Fruit fly (Drosophila melanogaster) whole organism, embryonic: Measurements from ENCODE around the gene CG14982.

Source experiments
- B-H1 ChIP-seq: fragments of 200-800 bp; sonication (Bioruptor generic); IDR thresholded peaks from 3 replicates; pipeline ENCODE4 v1.3.6; 2022; ENCODE audit warnings: missing biosample characterization, missing genetic modification characterization
- CG12659 ChIP-seq: fragments of 200-800 bp; sonication (Bioruptor generic); optimal IDR thresholded peaks from 3 replicates; lab custom pipeline; 2017; ENCODE audit warnings: mild to moderate bottlenecking, missing biosample characterization, missing genetic modification reagents, missing genetic modification characterization
- CG13624 ChIP-seq: fragments of 200-800 bp; sonication (Bioruptor generic); optimal IDR thresholded peaks from 2 replicates; lab custom pipeline; 2016; ENCODE audit warnings: missing biosample characterization, missing genetic modification characterization
- CG15269 ChIP-seq: fragments of 200-800 bp; sonication (Bioruptor generic); optimal IDR thresholded peaks from 2 replicates; lab custom pipeline; 2018; ENCODE audit warnings: missing biosample characterization, mild to moderate bottlenecking, missing genetic modification characterization, moderate library complexity
- CG1529 ChIP-seq: fragments of 200-800 bp; sonication (Bioruptor generic); optimal IDR thresholded peaks from 3 replicates; lab custom pipeline; 2018; ENCODE audit warnings: missing biosample characterization, missing genetic modification characterization
- CG15479 ChIP-seq: fragments of 200-800 bp; sonication (Bioruptor generic); optimal IDR thresholded peaks from 3 replicates; lab custom pipeline; 2019; ENCODE audit warnings: missing biosample characterization, mild to moderate bottlenecking, missing genetic modification characterization, moderate library complexity
- CG17568 ChIP-seq: fragments of 200-800 bp; sonication (Bioruptor generic); optimal IDR thresholded peaks from 2 replicates; lab custom pipeline; 2018; ENCODE audit warnings: missing biosample characterization, mild to moderate bottlenecking, missing genetic modification characterization, moderate library complexity
- CG17912 ChIP-seq: fragments of 200-800 bp; sonication (Bioruptor generic); optimal IDR thresholded peaks from 2 replicates; lab custom pipeline; 2018; ENCODE audit warnings: missing biosample characterization, mild to moderate bottlenecking, missing genetic modification characterization
- CG1832 ChIP-seq: fragments of 200-800 bp; sonication (Bioruptor generic); optimal IDR thresholded peaks from 2 replicates; lab custom pipeline; 2017; ENCODE audit warnings: missing biosample characterization, mild to moderate bottlenecking, missing genetic modification characterization, inconsistent platforms
- CG2199 ChIP-seq: fragments of 200-800 bp; sonication (Bioruptor generic); IDR thresholded peaks from 3 replicates; pipeline ENCODE4 v1.3.6; 2022; ENCODE audit warnings: missing biosample characterization, missing genetic modification characterization
- CG30431 ChIP-seq: fragments of 200-800 bp; sonication (Bioruptor generic); optimal IDR thresholded peaks from 2 replicates; lab custom pipeline; 2017; ENCODE audit warnings: missing biosample characterization, missing genetic modification characterization
- CG4360 ChIP-seq: fragments of 200-800 bp; sonication (Bioruptor generic); IDR thresholded peaks from 2 replicates; pipeline ENCODE4 v1.3.6; 2022; ENCODE audit warnings: missing biosample characterization, missing genetic modification characterization
- CG4617 ChIP-seq: fragments of 200-800 bp; sonication (Bioruptor generic); optimal IDR thresholded peaks from 3 replicates; lab custom pipeline; 2016; ENCODE audit warnings: missing biosample characterization, missing genetic modification characterization, borderline replicate concordance
- CG6689 ChIP-seq: fragments of 200-800 bp; sonication (Bioruptor generic); IDR thresholded peaks from 2 replicates; pipeline ENCODE4 v1.3.6; 2022; ENCODE audit warnings: missing biosample characterization, missing genetic modification characterization
- CG6765 ChIP-seq: fragments of 200-800 bp; sonication (Bioruptor generic); optimal IDR thresholded peaks from 3 replicates; lab custom pipeline; 2017; ENCODE audit warnings: missing biosample characterization, mild to moderate bottlenecking, missing genetic modification characterization
- CG6854 ChIP-seq: fragments of 200-800 bp; sonication (Bioruptor generic); optimal IDR thresholded peaks from 3 replicates; lab custom pipeline; 2017; ENCODE audit warnings: missing biosample characterization, mild to moderate bottlenecking, missing genetic modification characterization
- CG8281 ChIP-seq: fragments of 200-800 bp; sonication (Bioruptor generic); optimal IDR thresholded peaks from 2 replicates; lab custom pipeline; 2018; ENCODE audit warnings: missing biosample characterization, mild to moderate bottlenecking, missing genetic modification characterization, moderate library complexity
- CG9932 ChIP-seq: fragments of 200-800 bp; sonication (Bioruptor generic); IDR thresholded peaks from 2 replicates; pipeline ENCODE4 v1.3.6; 2022; ENCODE audit warnings: missing biosample characterization, missing genetic modification characterization
- CTCF ChIP-seq: fragments of 200-800 bp; sonication (Bioruptor generic); optimal IDR thresholded peaks from 2 replicates; lab custom pipeline; 2017; ENCODE audit warnings: missing biosample characterization, mild to moderate bottlenecking, missing genetic modification characterization, moderate library complexity
- Chrac-16 ChIP-seq: fragments of 200-800 bp; sonication (Bioruptor generic); optimal IDR thresholded peaks from 3 replicates; lab custom pipeline; 2016; ENCODE audit warnings: missing biosample characterization, missing genetic modification characterization
- D ChIP-seq, 2 experiments: fragments of 200-800 bp in 1 of 2; fragments of >200 bp in 1 of 2; sonication (Bioruptor generic) in 1 of 2; optimal IDR thresholded peaks; 2 replicates in 1 of 2; 3 replicates in 1 of 2; lab custom pipeline; 2017; ENCODE audit warnings: mild to moderate bottlenecking in 1 of 2, missing biosample characterization in 1 of 2, missing genetic modification characterization in 1 of 2, missing genetic modification reagents in 1 of 2
- Dbx ChIP-seq: fragments of 200-800 bp; sonication (Bioruptor generic); IDR thresholded peaks from 3 replicates; pipeline ENCODE4 v1.3.6; 2022; ENCODE audit warnings: missing biosample characterization, missing genetic modification characterization
- Hmx ChIP-seq: fragments of 200-800 bp; sonication (Bioruptor generic); optimal IDR thresholded peaks from 2 replicates; lab custom pipeline; 2016; ENCODE audit warnings: missing biosample characterization, missing genetic modification characterization
- Kr ChIP-seq: fragments of 200-800 bp; sonication (Bioruptor generic); optimal IDR thresholded peaks from 2 replicates; lab custom pipeline; 2017; ENCODE audit warnings: missing biosample characterization, mild to moderate bottlenecking, missing genetic modification characterization
- MTF-1 ChIP-seq: fragments of 200-800 bp; sonication (Bioruptor generic); optimal IDR thresholded peaks from 2 replicates; lab custom pipeline; 2018; ENCODE audit warnings: missing biosample characterization, mild to moderate bottlenecking, missing genetic modification characterization, borderline replicate concordance
- Myb ChIP-seq: fragments of 200-800 bp; sonication (Bioruptor generic); optimal IDR thresholded peaks from 2 replicates; lab custom pipeline; 2016; ENCODE audit warnings: missing biosample characterization, missing genetic modification characterization
- Nf-YA ChIP-seq: fragments of 200-800 bp; sonication (Bioruptor generic); IDR thresholded peaks from 2 replicates; pipeline ENCODE4 v1.3.6; 2022; ENCODE audit warnings: missing biosample characterization, missing genetic modification characterization
- Side ChIP-seq: fragments of 200-800 bp; sonication (Bioruptor generic); optimal IDR thresholded peaks from 2 replicates; lab custom pipeline; 2016; ENCODE audit warnings: missing biosample characterization, missing genetic modification characterization
- TFAM ChIP-seq: fragments of 200-800 bp; sonication (Bioruptor generic); optimal IDR thresholded peaks from 2 replicates; lab custom pipeline; 2017; ENCODE audit warnings: missing biosample characterization, missing genetic modification characterization, inconsistent platforms
- ac ChIP-seq: fragments of 200-800 bp; sonication (Bioruptor generic); optimal IDR thresholded peaks from 3 replicates; lab custom pipeline; 2017; ENCODE audit warnings: missing biosample characterization, mild to moderate bottlenecking, missing genetic modification characterization
- al ChIP-seq: fragments of 200-800 bp; sonication (Bioruptor generic); IDR thresholded peaks from 2 replicates; pipeline ENCODE4 v1.3.6; 2022; ENCODE audit warnings: missing biosample characterization, missing genetic modification characterization
- bab2 ChIP-seq: fragments of 200-800 bp; sonication (Bioruptor generic); optimal IDR thresholded peaks from 2 replicates; lab custom pipeline; 2016; ENCODE audit warnings: missing biosample characterization, missing genetic modification characterization
- br ChIP-seq: fragments of >200 bp; optimal IDR thresholded peaks from 2 replicates; lab custom pipeline; 2017
- btn ChIP-seq: fragments of 200-800 bp; sonication (Bioruptor generic); optimal IDR thresholded peaks from 2 replicates; lab custom pipeline; 2016; ENCODE audit warnings: missing biosample characterization, missing genetic modification characterization
- caup ChIP-seq: fragments of 200-800 bp; sonication (Bioruptor generic); optimal IDR thresholded peaks from 3 replicates; lab custom pipeline; 2017; ENCODE audit warnings: missing biosample characterization, mild to moderate bottlenecking, missing genetic modification characterization, moderate library complexity; ENCODE audit not compliant: severe bottlenecking
- dan ChIP-seq: fragments of 200-800 bp; sonication (Bioruptor generic); IDR thresholded peaks from 2 replicates; pipeline ENCODE4 v1.3.6; 2022; ENCODE audit warnings: missing biosample characterization, missing genetic modification characterization
- dmrt11E ChIP-seq: fragments of 200-800 bp; sonication (Bioruptor generic); optimal IDR thresholded peaks from 3 replicates; lab custom pipeline; 2018; ENCODE audit warnings: missing biosample characterization, mild to moderate bottlenecking, missing genetic modification characterization, moderate library complexity
- ftz-f1 ChIP-seq: fragments of 200-800 bp; sonication (Bioruptor generic); optimal IDR thresholded peaks from 2 replicates; lab custom pipeline; 2016; ENCODE audit warnings: missing biosample characterization, missing genetic modification characterization
- gce ChIP-seq: fragments of 200-800 bp; sonication (Bioruptor generic); IDR thresholded peaks from 3 replicates; pipeline ENCODE4 v1.3.6; 2022; ENCODE audit warnings: missing biosample characterization, missing genetic modification characterization
- hb ChIP-seq: fragments of 200-800 bp; sonication (Bioruptor generic); IDR thresholded peaks from 3 replicates; pipeline ENCODE4 v1.3.6; 2022; ENCODE audit warnings: missing biosample characterization, missing genetic modification characterization; ENCODE audit not compliant: partially characterized antibody
- odd ChIP-seq: fragments of 200-800 bp; sonication (Bioruptor generic); optimal IDR thresholded peaks from 2 replicates; lab custom pipeline; 2017; ENCODE audit warnings: missing biosample characterization, mild to moderate bottlenecking, missing genetic modification characterization
- pros ChIP-seq: fragments of 200-800 bp; sonication (Bioruptor generic); optimal IDR thresholded peaks from 3 replicates; lab custom pipeline; 2019; ENCODE audit warnings: missing biosample characterization, mild to moderate bottlenecking, missing genetic modification characterization, moderate library complexity
- scrt ChIP-seq: fragments of 200-800 bp; sonication (Bioruptor generic); optimal IDR thresholded peaks from 2 replicates; lab custom pipeline; 2018; ENCODE audit warnings: missing biosample characterization, mild to moderate bottlenecking, missing genetic modification characterization, moderate library complexity
- sens ChIP-seq: fragments of 200-800 bp; sonication (Bioruptor generic); peaks from one replicate; lab custom pipeline; 2016; ENCODE audit warnings: missing biosample characterization, missing genetic modification characterization
- tap ChIP-seq: fragments of 200-800 bp; optimal IDR thresholded peaks from 3 replicates; lab custom pipeline; 2019; ENCODE audit warnings: missing biosample characterization, mild to moderate bottlenecking, missing genetic modification characterization, moderate library complexity
- tgo ChIP-seq: fragments of 200-800 bp; sonication (Bioruptor generic); IDR thresholded peaks from 3 replicates; pipeline ENCODE4 v1.3.6; 2022; ENCODE audit warnings: missing biosample characterization, missing genetic modification characterization
- tio ChIP-seq: fragments of 200-800 bp; sonication (Bioruptor generic); optimal IDR thresholded peaks from 2 replicates; lab custom pipeline; 2017; ENCODE audit warnings: missing biosample characterization, missing genetic modification characterization, inconsistent platforms
- tna ChIP-seq: fragments of 200-800 bp; sonication (Bioruptor generic); IDR thresholded peaks from 2 replicates; pipeline ENCODE4 v1.3.6; 2022; ENCODE audit warnings: missing biosample characterization, missing genetic modification characterization; ENCODE audit not compliant: partially characterized antibody
- tup ChIP-seq: fragments of 200-800 bp; sonication (Bioruptor generic); optimal IDR thresholded peaks from 2 replicates; lab custom pipeline; 2016; ENCODE audit warnings: missing biosample characterization, mild to moderate bottlenecking, missing genetic modification characterization, moderate library complexity
- tx ChIP-seq: fragments of 200-800 bp; sonication (Bioruptor generic); optimal IDR thresholded peaks from 2 replicates; lab custom pipeline; 2016; ENCODE audit warnings: missing biosample characterization, missing genetic modification characterization

The CG14982 gene

dm6 chr3L:3976438-3976837 lies 33.9 kb downstream of the CG14982 start:
- TF ChIP-seq CG6854 (GFP tag; lab: Kevin White, UChicago), result no peak
- no peak for TF ChIP-seq CG15479 (GFP tag; lab: Kevin White, UChicago)
- TF ChIP-seq CG4360 (GFP tag; lab: Robert Waterston, UW), result peak; percentile 98
- no peak for TF ChIP-seq CG4617 (GFP tag; lab: Kevin White, UChicago)
- TF ChIP-seq MTF-1 (GFP tag; lab: Kevin White, UChicago), result no peak
- TF ChIP-seq TFAM (GFP tag; lab: Kevin White, UChicago), result no peak
- no peak for TF ChIP-seq odd (GFP tag; lab: Kevin White, UChicago)
- no peak for TF ChIP-seq bab2
- TF ChIP-seq Kr (GFP tag; lab: Kevin White, UChicago), result no peak
- peak; percentile 92 for TF ChIP-seq pros (GFP tag; lab: Kevin White, UChicago)
- TF ChIP-seq CG12659 (GFP tag; lab: Kevin White, UChicago), result no peak
- no peak for TF ChIP-seq CTCF
- no peak for TF ChIP-seq Myb (GFP tag; lab: Kevin White, UChicago)
- TF ChIP-seq tgo (GFP tag; lab: Robert Waterston, UW), result no peak
- no peak for TF ChIP-seq Dbx (GFP tag; lab: Robert Waterston, UW)
- TF ChIP-seq sens (GFP tag; lab: Kevin White, UChicago), result no peak
- TF ChIP-seq CG1832 (GFP tag; lab: Kevin White, UChicago), result no peak
- no peak for TF ChIP-seq caup (GFP tag; lab: Kevin White, UChicago)
- TF ChIP-seq Chrac-16 (GFP tag; lab: Kevin White, UChicago), result no peak
- TF ChIP-seq CG15269 (tag; lab: Kevin White, UChicago), result no peak
- TF ChIP-seq tap (tag; lab: Kevin White, UChicago), result peak; percentile 61
- no peak for TF ChIP-seq B-H1
- TF ChIP-seq D (optimal IDR thresholded peaks at IDR 0.05; lab: Kevin White, UChicago), result peak; percentile 0
- no peak for TF ChIP-seq D (GFP tag; optimal IDR thresholded peaks at IDR 0.05; lab: Kevin White, UChicago)
- TF ChIP-seq CG13624 (GFP tag; lab: Kevin White, UChicago), result no peak
- TF ChIP-seq tio, result no peak
- TF ChIP-seq CG2199, result 0 out of 3 replicates have a peak, but pooled peaks have one; percentile 54
- TF ChIP-seq CG9932, result no peak
- TF ChIP-seq btn (GFP tag; lab: Kevin White, UChicago), result no peak
- TF ChIP-seq ac (GFP tag; lab: Kevin White, UChicago), result peak; percentile 32
- no peak for TF ChIP-seq CG6689
- peak; percentile 79 for TF ChIP-seq scrt (GFP tag; lab: Kevin White, UChicago)
- TF ChIP-seq, all 482 proteins: peak for 7

dm6 chr3L:3977622-3978355 lies 35.3 kb downstream of the CG14982 start:
- TF ChIP-seq tna (no peak), Nf-YA (GFP tag; lab: Robert Waterston, UW) (no peak), CG1529 (GFP tag; lab: Kevin White, UChicago) (peak; percentile 33), gce (GFP tag; lab: Robert Waterston, UW) (no peak), CG2199 (no peak), CG8281 (tag; lab: Kevin White, UChicago) (no peak), al (GFP tag; lab: Robert Waterston, UW) (no peak), Hmx (no peak), CG4617 (GFP tag; lab: Kevin White, UChicago) (no peak), dmrt11E (tag; lab: Kevin White, UChicago) (peak; percentile 90), ftz-f1 (GFP tag; lab: Kevin White, UChicago) (no peak), Side (GFP tag; lab: Kevin White, UChicago) (no peak), hb (GFP tag; lab: Robert Waterston, UW) (no peak), CG6765 (GFP tag; lab: Kevin White, UChicago) (no peak), CG17568 (no peak), CG30431 (GFP tag; lab: Kevin White, UChicago) (no peak), br (lab: Kevin White, UChicago) (no peak), tx (GFP tag; lab: Kevin White, UChicago) (no peak), dan (GFP tag; lab: Robert Waterston, UW) (no peak), CG17912 (no peak), tup (GFP tag; lab: Kevin White, UChicago) (no peak)
